Fruit fly (Drosophila melanogaster): ENCODE results near the gene mRpL11.
A peak's percentile ranks its signal among the peaks of the same experiment; 100 is the strongest.

mRpL11 gene

DNA sequence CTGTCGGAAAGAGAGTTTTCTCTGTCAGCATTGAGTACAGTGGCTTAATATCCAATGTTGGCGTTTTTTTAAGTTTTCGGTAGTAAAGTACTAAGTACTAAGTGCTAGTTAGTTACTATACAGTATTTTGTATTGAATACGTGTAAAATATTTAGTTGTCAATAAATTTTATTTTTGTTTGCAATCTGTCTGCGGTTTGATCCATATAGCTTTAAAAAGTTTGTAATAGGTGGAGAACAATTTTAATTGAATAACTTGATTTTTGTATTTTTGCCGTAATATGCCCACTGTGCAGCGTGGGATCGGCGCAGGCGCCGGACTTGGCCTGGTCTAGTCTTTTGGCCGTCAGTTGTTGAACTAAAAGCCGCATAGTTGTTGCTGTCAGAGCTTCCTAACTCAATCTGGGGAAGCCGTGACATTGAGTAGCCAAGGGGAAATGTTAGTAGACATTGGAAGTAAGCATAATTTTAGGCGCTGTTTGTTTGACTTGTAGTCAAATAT, 46.8 kb downstream of the mRpL11 start (continued):
- TF ChIP-seq dmrt11E (tag; optimal IDR thresholded peaks at IDR 0.05) (no peak), CG1529 (GFP tag; optimal IDR thresholded peaks at IDR 0.05) (peak; percentile 88), row (GFP tag; IDR thresholded peaks at IDR 0.05) (peak; percentile 90), tgo (GFP tag; IDR thresholded peaks at IDR 0.05) (peak; percentile 84), CG14860 (GFP tag; IDR thresholded peaks at IDR 0.05; ENCODE audit: partially characterized antibody) (no peak), CrebB (tag; optimal IDR thresholded peaks at IDR 0.05) (peak; percentile 77), HLHmδ (GFP tag; optimal IDR thresholded peaks at IDR 0.05) (no peak), CG6765 (GFP tag; optimal IDR thresholded peaks at IDR 0.05) (peak; percentile 88), ken (GFP tag; IDR thresholded peaks at IDR 0.05) (peak; percentile 90), Chrac-16 (GFP tag; optimal IDR thresholded peaks at IDR 0.05) (peak; percentile 87), CG10209 (GFP tag; optimal IDR thresholded peaks at IDR 0.05) (peak; percentile 92), pan (optimal IDR thresholded peaks at IDR 0.05) (no peak), pan (GFP tag; optimal IDR thresholded peaks at IDR 0.05 in 1 of 2, IDR thresholded peaks at IDR 0.05 in 1 of 2) (peak in 1 of 2 experiments; percentile 91), CG34376 (GFP tag; optimal IDR thresholded peaks at IDR 0.05) (peak; percentile 93), CG16779 (GFP tag; IDR thresholded peaks at IDR 0.05) (peak; percentile 72; the same call in 1 of the 2 replicates), CG6689 (GFP tag; IDR thresholded peaks at IDR 0.05) (peak; percentile 85), CG18262 (tag; optimal IDR thresholded peaks at IDR 0.05) (peak; percentile 91), gfzf (GFP tag; optimal IDR thresholded peaks at IDR 0.05) (peak; percentile 9), Deaf1 (tag; optimal IDR thresholded peaks at IDR 0.05) (peak; percentile 73), pita (GFP tag; optimal IDR thresholded peaks at IDR 0.05) (no peak), Fer3 (tag; optimal IDR thresholded peaks at IDR 0.05) (peak; percentile 91), crp (GFP tag; optimal IDR thresholded peaks at IDR 0.05) (peak in 1 of 2 experiments; percentile 51), fd64A (GFP tag; optimal IDR thresholded peaks at IDR 0.05) (peak; percentile 61), salm (tag; optimal IDR thresholded peaks at IDR 0.05) (peak; percentile 91), bsh (GFP tag; optimal IDR thresholded peaks at IDR 0.05) (peak in 1 of 2 experiments; percentile 85), HmgZ (tag; optimal IDR thresholded peaks at IDR 0.05) (peak; percentile 93), CG6175 (GFP tag; IDR thresholded peaks at IDR 0.05) (peak; percentile 39; the same call in 1 of the 3 replicates), Blimp-1 (GFP tag; optimal IDR thresholded peaks at IDR 0.05) (peak; percentile 89), nerfin-2 (GFP tag; IDR thresholded peaks at IDR 0.05; ENCODE audit: partially characterized antibody) (no peak), disco-r (GFP tag; optimal IDR thresholded peaks at IDR 0.05) (peak; percentile 86), tup (GFP tag; optimal IDR thresholded peaks at IDR 0.05) (peak; percentile 77), CG14014 (GFP tag; IDR thresholded peaks at IDR 0.05) (peak; percentile 87), odd (GFP tag; optimal IDR thresholded peaks at IDR 0.05) (peak; percentile 95), CG5245 (GFP tag; optimal IDR thresholded peaks at IDR 0.05) (peak; percentile 82), ERR (GFP tag; optimal IDR thresholded peaks at IDR 0.05) (peak; percentile 85), so (GFP tag; IDR thresholded peaks at IDR 0.05) (peak; percentile 87; the same call in 1 of the 3 replicates), sim (GFP tag; IDR thresholded peaks at IDR 0.05) (0 out of 2 replicates have a peak, but pooled peaks have one; percentile 34), H2.0 (GFP tag; IDR thresholded peaks at IDR 0.05) (peak; percentile 74), inv (GFP tag; IDR thresholded peaks at IDR 0.05; ENCODE audit: partially characterized antibody) (no peak), CG14441 (GFP tag; IDR thresholded peaks at IDR 0.05) (peak; percentile 83), CG3838 (GFP tag; optimal IDR thresholded peaks at IDR 0.05) (peak; percentile 48), CG4360 (GFP tag; IDR thresholded peaks at IDR 0.05) (peak; percentile 47), Antp (GFP tag; optimal IDR thresholded peaks at IDR 0.05) (peak; percentile 87), Dad (GFP tag; optimal IDR thresholded peaks at IDR 0.05) (peak; percentile 87), sens-2 (GFP tag; IDR thresholded peaks at IDR 0.05) (peak; percentile 60), slbo (GFP tag; IDR thresholded peaks at IDR 0.05) (peak; percentile 81), HLH3B (GFP tag; IDR thresholded peaks at IDR 0.05) (peak; percentile 91), z (GFP tag; IDR thresholded peaks at IDR 0.05) (0 out of 3 replicates have a peak, but pooled peaks have one; percentile 41), grn (GFP tag; optimal IDR thresholded peaks at IDR 0.05) (peak; percentile 38), CG17359 (tag; optimal IDR thresholded peaks at IDR 0.05) (peak; percentile 92)

Measured in whole organism, embryonic.